Fruit fly (Drosophila melanogaster) whole organism, embryonic: ENCODE results near the gene DPCoAC.

ENCODE experiments used
- CG15269 ChIP-seq: fragments of 200-800 bp; sonication (Bioruptor generic); optimal IDR thresholded peaks from 2 replicates; lab custom pipeline; 2018; ENCODE audit warnings: missing biosample characterization, mild to moderate bottlenecking, missing genetic modification characterization, moderate library complexity
- CG7928 ChIP-seq: fragments of 200-800 bp; sonication (Bioruptor generic); optimal IDR thresholded peaks from 2 replicates; lab custom pipeline; 2017; ENCODE audit warnings: missing biosample characterization, mild to moderate bottlenecking, missing genetic modification characterization
- CG9609 ChIP-seq: fragments of 200-800 bp; sonication (Bioruptor generic); optimal IDR thresholded peaks from 3 replicates; lab custom pipeline; 2016; ENCODE audit warnings: missing biosample characterization, missing genetic modification characterization

DNA sequence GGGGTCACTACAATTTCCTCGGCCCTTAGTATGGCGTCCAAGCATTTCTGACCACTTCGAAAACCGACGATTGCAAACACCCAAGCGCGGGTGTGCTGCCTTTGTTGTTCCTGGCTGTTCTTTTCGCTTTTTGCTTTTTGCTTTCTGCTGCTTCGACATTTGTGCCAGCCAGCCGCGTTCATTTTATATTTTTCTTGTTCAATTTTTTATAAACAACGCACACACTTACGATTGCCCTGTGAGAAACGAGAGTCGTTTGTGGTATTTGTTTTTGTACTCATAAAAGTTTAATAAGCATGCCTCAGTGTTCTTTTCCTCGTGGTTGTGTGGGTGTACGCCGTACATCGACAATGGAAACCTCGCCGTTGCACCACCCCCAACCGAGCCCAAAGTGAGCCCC is 9.7 kb downstream of the DPCoAC start:
- TF ChIP-seq CG7928 (GFP tag; lab: Kevin White, UChicago) = no peak
- no peak for TF ChIP-seq CG9609 (GFP tag; lab: Kevin White, UChicago)
- no peak for TF ChIP-seq CG15269
